Fruit fly (Drosophila melanogaster): Measurements from ENCODE around the gene CG13287.
A peak's percentile ranks its signal among the peaks of the same experiment; 100 is the strongest.

The CG13287 gene

DNA sequence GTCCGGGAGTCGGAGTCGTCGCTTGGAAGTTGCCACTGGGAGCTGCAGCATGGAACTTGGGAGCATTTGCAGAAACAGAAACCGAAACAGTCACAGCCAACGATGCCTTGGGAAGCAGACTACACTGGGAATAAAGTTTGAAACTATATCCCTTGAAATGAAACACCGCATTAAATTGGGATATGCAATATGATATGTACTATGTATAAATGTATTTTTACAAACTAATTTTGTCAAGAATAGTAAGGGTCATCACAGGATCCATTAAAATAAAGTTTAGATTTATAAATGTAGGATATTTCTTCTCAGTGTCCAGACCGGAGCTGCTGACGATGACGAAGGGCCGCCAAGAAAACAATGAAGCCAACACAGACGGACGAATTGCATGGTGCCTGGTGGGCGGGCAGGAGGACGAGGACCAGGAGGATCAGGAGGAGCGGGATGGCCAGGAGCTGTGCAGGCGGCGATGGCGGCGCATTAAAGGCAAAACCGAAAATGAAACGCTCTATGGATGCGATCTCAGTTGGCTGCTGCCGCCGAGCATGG lies 18.2 kb upstream of the CG13287 start (continued):
- peak; percentile 34 for TF ChIP-seq topi (GFP tag; optimal IDR thresholded peaks at IDR 0.05)

DNA sequence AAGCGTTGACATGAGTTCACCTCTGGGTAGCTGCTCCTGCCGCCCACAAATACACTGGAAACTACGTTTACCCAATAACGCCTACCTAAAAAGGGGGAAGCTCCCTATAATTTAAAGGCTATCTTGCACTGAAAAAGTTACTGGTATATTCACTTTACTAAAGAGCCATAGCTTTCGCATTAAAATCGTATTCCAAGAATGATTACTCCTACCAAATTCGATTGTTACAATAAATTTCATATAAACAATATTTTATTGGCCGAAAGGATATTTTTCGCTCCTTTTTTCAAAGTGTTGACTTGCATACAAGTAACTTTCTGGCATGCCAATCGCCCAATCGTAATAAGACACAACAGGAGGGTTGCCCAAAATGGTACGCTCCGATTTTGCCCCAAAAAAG lies 15.2 kb upstream of the CG13287 start:
- no peak for TF ChIP-seq CG11294 (GFP tag; IDR thresholded peaks at IDR 0.05)
- no peak for TF ChIP-seq CG3032 (tag; optimal IDR thresholded peaks at IDR 0.05)
- TF ChIP-seq CG10669 (GFP tag; optimal IDR thresholded peaks at IDR 0.05) = no peak
- TF ChIP-seq cyc (GFP tag; optimal IDR thresholded peaks at IDR 0.05) = peak; percentile 60
- no peak for TF ChIP-seq spab (GFP tag; optimal IDR thresholded peaks at IDR 0.05)
- TF ChIP-seq Eip75B (GFP tag; optimal IDR thresholded peaks at IDR 0.05) = peak; percentile 18
- peak; percentile 34 for TF ChIP-seq CG6792 (GFP tag; optimal IDR thresholded peaks at IDR 0.05)
- no peak for TF ChIP-seq Lpt (GFP tag; optimal IDR thresholded peaks at IDR 0.05)
- peak; percentile 11 for TF ChIP-seq CG6808 (GFP tag; optimal IDR thresholded peaks at IDR 0.05)
- TF ChIP-seq esn (GFP tag; optimal IDR thresholded peaks at IDR 0.05) = peak; percentile 72
- TF ChIP-seq CG11902 (GFP tag; optimal IDR thresholded peaks at IDR 0.05) = peak; percentile 2
- no peak for TF ChIP-seq CG6163 (GFP tag; IDR thresholded peaks at IDR 0.05)
- TF ChIP-seq dsx (GFP tag; optimal IDR thresholded peaks at IDR 0.05; ENCODE audit: poor library complexity, severe bottlenecking) = no peak
- TF ChIP-seq CG32006 (GFP tag; optimal IDR thresholded peaks at IDR 0.05) = no peak
- TF ChIP-seq Hr39 (GFP tag; optimal IDR thresholded peaks at IDR 0.05) = peak; percentile 50
- no peak for TF ChIP-seq CG8319 (GFP tag; optimal IDR thresholded peaks at IDR 0.05)
- peak; percentile 34 for TF ChIP-seq Sox14 (GFP tag; optimal IDR thresholded peaks at IDR 0.05)
- TF ChIP-seq ss (GFP tag; optimal IDR thresholded peaks at IDR 0.05) = no peak
- TF ChIP-seq CG4318 (GFP tag; optimal IDR thresholded peaks at IDR 0.05) = no peak
- TF ChIP-seq OdsH (GFP tag; optimal IDR thresholded peaks at IDR 0.05) = peak; percentile 40
- TF ChIP-seq CG31627 (GFP tag; optimal IDR thresholded peaks at IDR 0.05) = peak; percentile 56
- TF ChIP-seq Hr38 (GFP tag; optimal IDR thresholded peaks at IDR 0.05) = no peak
- no peak for TF ChIP-seq fd59A (GFP tag; optimal IDR thresholded peaks at IDR 0.05)
- peak; percentile 22 for TF ChIP-seq Ets21C (GFP tag; optimal IDR thresholded peaks at IDR 0.05)
- TF ChIP-seq Eip93F (GFP tag; optimal IDR thresholded peaks at IDR 0.05) = no peak
- no peak for TF ChIP-seq CG9139 (GFP tag; optimal IDR thresholded peaks at IDR 0.05)
- TF ChIP-seq acj6 (GFP tag; optimal IDR thresholded peaks at IDR 0.05) = peak; percentile 32
- peak; percentile 86 for TF ChIP-seq Eip78C (GFP tag)
- TF ChIP-seq CG3919 (GFP tag; optimal IDR thresholded peaks at IDR 0.05) = peak; percentile 31
- no peak for TF ChIP-seq eg (GFP tag; IDR thresholded peaks at IDR 0.05)
- no peak for TF ChIP-seq CG6276 (GFP tag; optimal IDR thresholded peaks at IDR 0.05)
- TF ChIP-seq Smox (GFP tag; optimal IDR thresholded peaks at IDR 0.05) = peak; percentile 65
- TF ChIP-seq vri (GFP tag; optimal IDR thresholded peaks at IDR 0.05) = peak; percentile 26
- TF ChIP-seq Sox102F (GFP tag; optimal IDR thresholded peaks at IDR 0.05) = peak; percentile 64
- TF ChIP-seq CG16779 (tag; optimal IDR thresholded peaks at IDR 0.05) = no peak
- peak; percentile 59 for TF ChIP-seq topi (GFP tag; optimal IDR thresholded peaks at IDR 0.05)
- peak; percentile 42 for TF ChIP-seq lz (GFP tag; optimal IDR thresholded peaks at IDR 0.05)
- peak; percentile 49 for TF ChIP-seq pdm3 (GFP tag; optimal IDR thresholded peaks at IDR 0.05)
- peak; percentile 27 for TF ChIP-seq achi (GFP tag; optimal IDR thresholded peaks at IDR 0.05)
- peak; percentile 16 for TF ChIP-seq CG10631 (GFP tag; optimal IDR thresholded peaks at IDR 0.05)
- TF ChIP-seq net (GFP tag; optimal IDR thresholded peaks at IDR 0.05) = no peak
- TF ChIP-seq svp (GFP tag) = peak; percentile 89
- no peak for TF ChIP-seq dac (GFP tag; optimal IDR thresholded peaks at IDR 0.05)
- TF ChIP-seq CG7368 (GFP tag; optimal IDR thresholded peaks at IDR 0.05) = no peak
- peak; percentile 66 for TF ChIP-seq Met (GFP tag; optimal IDR thresholded peaks at IDR 0.05)
- TF ChIP-seq Gug (GFP tag; IDR thresholded peaks at IDR 0.05) = no peak
